Fruit fly (Drosophila melanogaster) whole organism, embryonic: ENCODE results near the gene CG15550.

Experiments
- Antp ChIP-seq: fragments of 200-800 bp; sonication (Bioruptor generic); optimal IDR thresholded peaks from 3 replicates; lab custom pipeline; 2016; ENCODE audit warnings: missing biosample characterization, missing genetic modification characterization
- Atf-2 ChIP-seq: fragments of 200-800 bp; sonication (Bioruptor generic); optimal IDR thresholded peaks from 2 replicates; lab custom pipeline; 2016; ENCODE audit warnings: missing biosample characterization, missing genetic modification characterization
- BtbVII ChIP-seq: fragments of 200-800 bp; sonication (Bioruptor generic); optimal IDR thresholded peaks from 3 replicates; lab custom pipeline; 2017; ENCODE audit warnings: missing biosample characterization, mild to moderate bottlenecking, missing genetic modification characterization
- CG10209 ChIP-seq: fragments of 200-800 bp; sonication (Bioruptor generic); optimal IDR thresholded peaks from 3 replicates; lab custom pipeline; 2017; ENCODE audit warnings: missing biosample characterization, mild to moderate bottlenecking, missing genetic modification characterization, missing genetic modification reagents
- CG10462 ChIP-seq: fragments of 200-800 bp; sonication (Bioruptor generic); optimal IDR thresholded peaks from 2 replicates; lab custom pipeline; 2016; ENCODE audit warnings: missing biosample characterization, missing genetic modification characterization
- CG11247 ChIP-seq: fragments of 200-800 bp; sonication (Bioruptor generic); IDR thresholded peaks from 2 replicates; pipeline ENCODE4 v1.3.6; 2022; ENCODE audit warnings: missing biosample characterization, missing genetic modification characterization
- CG12071 ChIP-seq: fragments of 200-800 bp; sonication (Bioruptor generic); optimal IDR thresholded peaks from 3 replicates; lab custom pipeline; 2018; ENCODE audit warnings: missing biosample characterization, mild to moderate bottlenecking, missing genetic modification characterization
- CG14050 ChIP-seq: fragments of 200-800 bp; sonication (Bioruptor generic); IDR thresholded peaks from 3 replicates; pipeline ENCODE4 v1.3.6; 2022; ENCODE audit warnings: missing biosample characterization, missing genetic modification characterization
- CG14441 ChIP-seq: fragments of 200-800 bp; sonication (Bioruptor generic); IDR thresholded peaks from 2 replicates; pipeline ENCODE4 v1.3.6; 2022; ENCODE audit warnings: missing biosample characterization, missing genetic modification characterization
- CG15479 ChIP-seq: fragments of 200-800 bp; sonication (Bioruptor generic); optimal IDR thresholded peaks from 3 replicates; lab custom pipeline; 2019; ENCODE audit warnings: missing biosample characterization, mild to moderate bottlenecking, missing genetic modification characterization, moderate library complexity
- CG15514 ChIP-seq: fragments of 200-800 bp; sonication (Bioruptor generic); optimal IDR thresholded peaks from 3 replicates; lab custom pipeline; 2017; ENCODE audit warnings: missing biosample characterization, missing genetic modification characterization, mild to moderate bottlenecking, moderate library complexity, missing genetic modification reagents
- CG34376 ChIP-seq: fragments of 200-800 bp; sonication (Bioruptor generic); optimal IDR thresholded peaks from 2 replicates; lab custom pipeline; 2018; ENCODE audit warnings: missing biosample characterization, mild to moderate bottlenecking, missing genetic modification characterization
- CG4360 ChIP-seq: fragments of 200-800 bp; sonication (Bioruptor generic); IDR thresholded peaks from 2 replicates; pipeline ENCODE4 v1.3.6; 2022; ENCODE audit warnings: missing biosample characterization, missing genetic modification characterization
- CG4820 ChIP-seq: fragments of 200-800 bp; sonication (Bioruptor generic); optimal IDR thresholded peaks from 3 replicates; lab custom pipeline; 2016; ENCODE audit warnings: missing biosample characterization, missing genetic modification characterization
- CG6254 ChIP-seq: fragments of 200-800 bp; sonication (Bioruptor generic); optimal IDR thresholded peaks from 3 replicates; lab custom pipeline; 2017; ENCODE audit warnings: mild to moderate bottlenecking, missing biosample characterization, missing genetic modification reagents, missing genetic modification characterization
- CG7271 ChIP-seq: fragments of 200-800 bp; sonication (Bioruptor generic); optimal IDR thresholded peaks from 2 replicates; lab custom pipeline; 2018; ENCODE audit warnings: missing biosample characterization, mild to moderate bottlenecking, missing genetic modification characterization, moderate library complexity
- CG8290 ChIP-seq, 3 experiments: fragments of 200-800 bp; sonication (Bioruptor generic); optimal IDR thresholded peaks; 2 replicates each; lab custom pipeline; 2016 to 2019; ENCODE audit warnings: missing biosample characterization in 3 of 3, missing genetic modification characterization in 3 of 3, mild to moderate bottlenecking in 2 of 3, moderate library complexity in 1 of 3
- CG8359 ChIP-seq: fragments of 200-800 bp; sonication (Bioruptor generic); optimal IDR thresholded peaks from 2 replicates; lab custom pipeline; 2017; ENCODE audit warnings: missing biosample characterization, mild to moderate bottlenecking, missing genetic modification characterization, borderline replicate concordance
- CG8388 ChIP-seq: fragments of 200-800 bp; sonication (Bioruptor generic); optimal IDR thresholded peaks from 2 replicates; lab custom pipeline; 2019; ENCODE audit warnings: missing biosample characterization, mild to moderate bottlenecking, missing genetic modification characterization, moderate library complexity
- CHES-1-like ChIP-seq: fragments of 200-800 bp; sonication (Bioruptor generic); optimal IDR thresholded peaks from 2 replicates; lab custom pipeline; 2016; ENCODE audit warnings: missing biosample characterization, missing genetic modification characterization
- D19A ChIP-seq: fragments of 200-800 bp; optimal IDR thresholded peaks from 3 replicates; lab custom pipeline; 2019; ENCODE audit warnings: missing biosample characterization, mild to moderate bottlenecking, missing genetic modification characterization, moderate library complexity
- Dek ChIP-seq: fragments of 200-800 bp; sonication (Bioruptor generic); optimal IDR thresholded peaks from 3 replicates; lab custom pipeline; 2019; ENCODE audit warnings: missing biosample characterization, mild to moderate bottlenecking, missing genetic modification characterization, moderate library complexity
- Dref ChIP-seq: fragments of 200-800 bp; sonication (Bioruptor generic); IDR thresholded peaks from 2 replicates; pipeline ENCODE4 v1.3.6; 2022; ENCODE audit warnings: missing biosample characterization, missing genetic modification characterization
- ERR ChIP-seq: fragments of 200-800 bp; sonication (Bioruptor generic); optimal IDR thresholded peaks from 2 replicates; lab custom pipeline; 2016; ENCODE audit warnings: missing biosample characterization, missing genetic modification characterization
- Ets65A ChIP-seq: fragments of 200-800 bp; sonication (Bioruptor generic); peaks from one replicate; lab custom pipeline; 2016; ENCODE audit warnings: missing biosample characterization, missing genetic modification characterization
- Ets97D ChIP-seq: fragments of 200-800 bp; sonication (Bioruptor generic); optimal IDR thresholded peaks from 3 replicates; lab custom pipeline; 2016; ENCODE audit warnings: missing biosample characterization, missing genetic modification characterization
- Hr51 ChIP-seq, 2 experiments: fragments of 200-800 bp; sonication (Bioruptor generic); optimal IDR thresholded peaks; 2 replicates in 1 of 2; 3 replicates in 1 of 2; lab custom pipeline; 2016 to 2018; ENCODE audit warnings: missing biosample characterization in 2 of 2, missing genetic modification characterization in 2 of 2, mild to moderate bottlenecking in 1 of 2, moderate library complexity in 1 of 2
- Hr78 ChIP-seq, 2 experiments: fragments of 200-800 bp in 1 of 2; fragments of >200 bp in 1 of 2; sonication (Bioruptor generic) in 1 of 2; optimal IDR thresholded peaks; 2 replicates each; lab custom pipeline; 2017 to 2019; ENCODE audit warnings: missing biosample characterization in 2 of 2, missing genetic modification characterization in 2 of 2, mild to moderate bottlenecking in 1 of 2, moderate library complexity in 1 of 2
- NfI ChIP-seq: fragments of 200-800 bp; sonication (Bioruptor generic); optimal IDR thresholded peaks from 3 replicates; lab custom pipeline; 2018; ENCODE audit warnings: missing biosample characterization, mild to moderate bottlenecking, missing genetic modification characterization, moderate library complexity
- Sin3A ChIP-seq: fragments of >200 bp; optimal IDR thresholded peaks from 2 replicates; lab custom pipeline; 2018
- Stat92E ChIP-seq, 3 experiments: fragments of >200 bp in 2 of 3; fragments of 200-800 bp in 1 of 3; sonication (Bioruptor generic) in 1 of 3; optimal IDR thresholded peaks; 2 replicates each; lab custom pipeline; 2017 to 2019; ENCODE audit warnings: missing biosample characterization in 3 of 3, missing genetic modification characterization in 3 of 3, mild to moderate bottlenecking in 1 of 3, moderate library complexity in 1 of 3
- Trl ChIP-seq, 3 experiments: fragments of >200 bp in 2 of 3; fragments of 200-800 bp in 1 of 3; sonication (Bioruptor generic) in 1 of 3; optimal IDR thresholded peaks; 2 replicates in 1 of 3; 3 replicates in 2 of 3; lab custom pipeline; 2016 to 2017; ENCODE audit warnings: missing biosample characterization in 1 of 3, missing genetic modification characterization in 1 of 3
- abd-A ChIP-seq: fragments of 200-800 bp; sonication (Bioruptor generic); optimal IDR thresholded peaks from 3 replicates; lab custom pipeline; 2019; ENCODE audit warnings: missing biosample characterization, mild to moderate bottlenecking, missing genetic modification characterization, moderate library complexity
- amos ChIP-seq: fragments of 200-800 bp; sonication (Bioruptor generic); IDR thresholded peaks from 2 replicates; pipeline ENCODE4 v1.3.6; 2022; ENCODE audit warnings: missing biosample characterization, missing genetic modification characterization; ENCODE audit not compliant: partially characterized antibody
- ase ChIP-seq: fragments of 200-800 bp; sonication (Bioruptor generic); IDR thresholded peaks from 3 replicates; pipeline ENCODE4 v1.3.6; 2022; ENCODE audit warnings: missing biosample characterization, missing genetic modification characterization
- bbx ChIP-seq: fragments of 200-800 bp; sonication (Bioruptor generic); IDR thresholded peaks from 2 replicates; pipeline ENCODE4 v1.3.6; 2022; ENCODE audit warnings: missing biosample characterization, missing genetic modification characterization; ENCODE audit not compliant: partially characterized antibody
- br ChIP-seq: fragments of >200 bp; optimal IDR thresholded peaks from 2 replicates; lab custom pipeline; 2017
- cas ChIP-seq: fragments of 200-800 bp; sonication (Bioruptor generic); IDR thresholded peaks from 2 replicates; pipeline ENCODE4 v1.3.6; 2022; ENCODE audit warnings: missing biosample characterization, missing genetic modification characterization
- chm ChIP-seq: fragments of 200-800 bp; sonication (Bioruptor generic); IDR thresholded peaks from 2 replicates; pipeline ENCODE4 v1.3.6; 2022; ENCODE audit warnings: missing biosample characterization, missing genetic modification characterization
- ftz-f1 ChIP-seq: fragments of 200-800 bp; sonication (Bioruptor generic); optimal IDR thresholded peaks from 2 replicates; lab custom pipeline; 2016; ENCODE audit warnings: missing biosample characterization, missing genetic modification characterization
- gcm2 ChIP-seq: fragments of 200-800 bp; sonication (Bioruptor generic); optimal IDR thresholded peaks from 2 replicates; lab custom pipeline; 2016; ENCODE audit warnings: missing biosample characterization, missing genetic modification characterization
- gsb ChIP-seq: fragments of 200-800 bp; sonication (Bioruptor generic); IDR thresholded peaks from 2 replicates; pipeline ENCODE4 v1.3.6; 2022; ENCODE audit warnings: missing biosample characterization, missing genetic modification characterization
- lbe ChIP-seq: fragments of 200-800 bp; sonication (Bioruptor generic); optimal IDR thresholded peaks from 2 replicates; lab custom pipeline; 2016; ENCODE audit warnings: missing biosample characterization, mild to moderate bottlenecking, missing genetic modification characterization
- repo ChIP-seq: fragments of 200-800 bp; sonication (Bioruptor generic); optimal IDR thresholded peaks from 2 replicates; lab custom pipeline; 2016; ENCODE audit warnings: missing biosample characterization, missing genetic modification characterization
- sd ChIP-seq: fragments of 200-800 bp; sonication (Bioruptor generic); optimal IDR thresholded peaks from 3 replicates; lab custom pipeline; 2018; ENCODE audit warnings: missing biosample characterization, mild to moderate bottlenecking, missing genetic modification characterization, moderate library complexity
- sens ChIP-seq: fragments of 200-800 bp; sonication (Bioruptor generic); peaks from one replicate; lab custom pipeline; 2016; ENCODE audit warnings: missing biosample characterization, missing genetic modification characterization
- sr ChIP-seq: fragments of 200-800 bp; sonication (Bioruptor generic); IDR thresholded peaks from 3 replicates; pipeline ENCODE4 v1.3.6; 2022; ENCODE audit warnings: missing biosample characterization, missing genetic modification characterization
- tna ChIP-seq: fragments of 200-800 bp; sonication (Bioruptor generic); IDR thresholded peaks from 2 replicates; pipeline ENCODE4 v1.3.6; 2022; ENCODE audit warnings: missing biosample characterization, missing genetic modification characterization; ENCODE audit not compliant: partially characterized antibody
- trh ChIP-seq: fragments of 200-800 bp; sonication (Bioruptor generic); optimal IDR thresholded peaks from 2 replicates; lab custom pipeline; 2016; ENCODE audit warnings: missing biosample characterization, missing genetic modification characterization
- twi ChIP-seq: fragments of 200-800 bp; optimal IDR thresholded peaks from 2 replicates; lab custom pipeline; 2019; ENCODE audit warnings: missing biosample characterization, mild to moderate bottlenecking, missing genetic modification characterization, moderate library complexity

CG15550 gene

dm6 chr3R:30912402-30912801 is 24.5 kb downstream of the CG15550 start, which contains the start of gene Ptx1 (continued):
- TF ChIP-seq CG8290 (GFP tag; optimal IDR thresholded peaks at IDR 0.05; lab: Kevin White, UChicago) = no peak
- peak in 1 of 2 experiments; percentile 28 for TF ChIP-seq CG8290 (tag; optimal IDR thresholded peaks at IDR 0.05; lab: Kevin White, UChicago)
- TF ChIP-seq chm (GFP tag; lab: Robert Waterston, UW) = 0 out of 2 replicates have a peak, but pooled peaks have one; percentile 37
- no peak for TF ChIP-seq CG8359 (GFP tag; lab: Kevin White, UChicago)
- TF ChIP-seq Ets97D (GFP tag; lab: Kevin White, UChicago) = no peak
- TF ChIP-seq trh (GFP tag; lab: Kevin White, UChicago) = no peak
- TF ChIP-seq sens = peak; percentile 63
- TF ChIP-seq ERR (GFP tag; lab: Kevin White, UChicago) = no peak
- no peak for TF ChIP-seq bbx (GFP tag; lab: Robert Waterston, UW)
- TF ChIP-seq CG4360 (GFP tag; lab: Robert Waterston, UW) = no peak
- TF ChIP-seq CG6254 = peak; percentile 2
- TF ChIP-seq CG7271 (tag; lab: Kevin White, UChicago) = no peak
- no peak for TF ChIP-seq CG4820 (GFP tag; lab: Kevin White, UChicago)
- peak; percentile 35; the same call in 1 of the 2 replicates for TF ChIP-seq CG14441 (GFP tag; lab: Robert Waterston, UW)
- no peak for TF ChIP-seq Antp (GFP tag; lab: Kevin White, UChicago)
- no peak for TF ChIP-seq Dref (GFP tag; lab: Robert Waterston, UW)
- no peak for TF ChIP-seq lbe (GFP tag; lab: Kevin White, UChicago)
- TF ChIP-seq CG15514 = no peak
- no peak for TF ChIP-seq CG8388 (GFP tag; lab: Kevin White, UChicago)
- TF ChIP-seq gcm2 (GFP tag; lab: Kevin White, UChicago) = no peak
- no peak for TF ChIP-seq ase (GFP tag; lab: Robert Waterston, UW)
- no peak for TF ChIP-seq BtbVII (GFP tag; lab: Kevin White, UChicago)
- TF ChIP-seq sr (GFP tag; lab: Robert Waterston, UW) = 0 out of 3 replicates have a peak, but pooled peaks have one; percentile 51
- no peak for TF ChIP-seq gsb
- no peak for TF ChIP-seq br
- no peak for TF ChIP-seq Ets65A (GFP tag; lab: Kevin White, UChicago)
- no peak for TF ChIP-seq D19A
- peak in 1 of 3 experiments; percentile 47 for TF ChIP-seq Stat92E (GFP tag; optimal IDR thresholded peaks at IDR 0.05; lab: Kevin White, UChicago)
- TF ChIP-seq Atf-2 (GFP tag; lab: Kevin White, UChicago) = no peak
- TF ChIP-seq twi = peak; percentile 58
- TF ChIP-seq Hr51 (GFP tag; optimal IDR thresholded peaks at IDR 0.05; lab: Kevin White, UChicago) = no peak
- peak; percentile 69 for TF ChIP-seq ftz-f1 (GFP tag; lab: Kevin White, UChicago)
- TF ChIP-seq CG10209 (GFP tag; lab: Kevin White, UChicago) = no peak
- TF ChIP-seq CG11247 (GFP tag; lab: Robert Waterston, UW) = no peak
- no peak for TF ChIP-seq CG10462 (GFP tag; lab: Kevin White, UChicago)
- TF ChIP-seq CG34376 (GFP tag; lab: Kevin White, UChicago) = no peak
- peak; percentile 81 to 89 for TF ChIP-seq Trl (optimal IDR thresholded peaks at IDR 0.05; lab: Kevin White, UChicago)
- TF ChIP-seq Trl (GFP tag; optimal IDR thresholded peaks at IDR 0.05; lab: Kevin White, UChicago) = peak; percentile 52
- no peak for TF ChIP-seq Sin3A
- peak; percentile 34 for TF ChIP-seq CG12071
- peak; percentile 40; the same call in 1 of the 2 replicates for TF ChIP-seq amos (GFP tag; lab: Robert Waterston, UW)
- TF ChIP-seq CHES-1-like = no peak
- no peak for TF ChIP-seq cas (GFP tag; lab: Robert Waterston, UW)
- TF ChIP-seq tna (GFP tag; lab: Robert Waterston, UW) = peak; percentile 66
- TF ChIP-seq repo = no peak
- TF ChIP-seq abd-A (tag; lab: Kevin White, UChicago) = peak; percentile 16
- no peak for TF ChIP-seq CG14050
- TF ChIP-seq Hr78 (GFP tag; optimal IDR thresholded peaks at IDR 0.05; lab: Kevin White, UChicago) = no peak
- TF ChIP-seq sd = peak; percentile 88
- no peak for TF ChIP-seq NfI (GFP tag; lab: Kevin White, UChicago)
- TF ChIP-seq CG15479 (GFP tag; lab: Kevin White, UChicago) = peak; percentile 52
- no peak for TF ChIP-seq Dek (tag; lab: Kevin White, UChicago)
